Worm (Caenorhabditis elegans) whole organism, L4/young adult: ENCODE measurements around the gene spsb-2.

Experiments
- W03F9.2 ChIP-seq: fragments of 150-350 bp; optimal IDR thresholded peaks from 2 replicates; lab custom pipeline; 2014; ENCODE audit warnings: missing biosample characterization, missing genetic modification characterization
- him-1 ChIP-seq: sonication (generic microtip); optimal IDR thresholded peaks from 2 replicates; lab custom pipeline; 2016; ENCODE audit warnings: missing genotype, missing genetic modification reagents, missing genetic modification characterization, missing compliant biosample characterization

DNA sequence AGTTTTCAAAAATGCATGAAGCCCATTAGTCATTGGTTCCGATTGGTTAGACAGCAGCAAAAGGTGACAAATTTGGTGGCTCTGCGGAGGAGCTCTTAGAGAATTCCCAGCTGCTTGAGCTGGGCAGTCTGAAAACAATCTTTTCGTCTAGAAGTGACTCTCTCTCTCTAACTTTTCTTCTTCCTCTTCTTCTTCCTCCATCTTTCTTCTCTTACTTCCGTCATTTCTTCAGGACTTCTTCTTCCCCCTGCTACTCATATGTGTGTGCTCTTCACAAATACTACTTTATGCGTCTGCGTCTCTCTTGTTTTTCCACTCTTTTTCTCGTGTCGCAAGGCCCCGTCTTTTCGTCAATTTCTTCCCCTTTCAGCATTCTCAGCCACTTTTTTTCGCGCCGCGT is 40.2 kb upstream of the spsb-2 start:
- TF ChIP-seq W03F9.2 (tag; lab: Kevin White, UChicago) (no peak), him-1 (tag; lab: Kevin White, UChicago) (no peak)
